Fruit fly (Drosophila melanogaster): ENCODE results near the gene CG15147.

CG15147 gene

DNA sequence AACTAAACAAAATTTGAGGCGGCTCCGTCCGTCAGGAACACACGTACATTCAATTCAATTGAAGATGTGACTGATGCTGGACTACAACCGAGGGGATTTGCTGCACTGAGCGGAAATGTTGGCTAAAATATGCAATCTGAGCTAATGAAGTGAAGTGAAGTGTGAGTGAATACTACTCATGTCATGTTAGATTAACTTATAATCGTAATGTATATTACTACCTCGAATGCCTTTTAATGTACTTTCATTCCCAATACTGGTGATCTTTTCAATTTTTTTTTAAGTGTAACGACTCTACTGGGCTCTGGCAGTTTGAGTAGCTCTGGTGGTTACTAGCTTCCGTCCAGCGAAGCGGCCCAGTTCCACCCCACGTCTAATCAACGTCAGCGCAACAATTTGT lies 43.2 kb downstream of the CG15147 start (continued):
- TF ChIP-seq Dip2 (GFP tag; IDR thresholded peaks at IDR 0.05) (no peak), CG4820 (GFP tag; optimal IDR thresholded peaks at IDR 0.05) (peak; percentile 38), Lhr (GFP tag; optimal IDR thresholded peaks at IDR 0.05) (peak; percentile 22), CG12219 (GFP tag; optimal IDR thresholded peaks at IDR 0.05) (peak; percentile 59), CG12659 (GFP tag; optimal IDR thresholded peaks at IDR 0.05) (peak; percentile 12), row (GFP tag; IDR thresholded peaks at IDR 0.05) (peak; percentile 66), Camta (GFP tag; optimal IDR thresholded peaks at IDR 0.05) (peak; percentile 40), sim (GFP tag; IDR thresholded peaks at IDR 0.05) (no peak), CG11398 (GFP tag; optimal IDR thresholded peaks at IDR 0.05) (no peak), klu (GFP tag; IDR thresholded peaks at IDR 0.05) (no peak), CG1529 (GFP tag; optimal IDR thresholded peaks at IDR 0.05) (peak; percentile 49), scrt (GFP tag; optimal IDR thresholded peaks at IDR 0.05) (no peak), CG6813 (GFP tag; optimal IDR thresholded peaks at IDR 0.05) (no peak), ems (GFP tag; optimal IDR thresholded peaks at IDR 0.05) (peak; percentile 14), CG4854 (GFP tag; optimal IDR thresholded peaks at IDR 0.05) (no peak), schlank (tag; optimal IDR thresholded peaks at IDR 0.05) (no peak), CG1233 (GFP tag; optimal IDR thresholded peaks at IDR 0.05) (no peak), dpn (GFP tag; optimal IDR thresholded peaks at IDR 0.05) (peak in 1 of 2 experiments; percentile 52), gfzf (GFP tag; optimal IDR thresholded peaks at IDR 0.05) (no peak), Sox102F (GFP tag; optimal IDR thresholded peaks at IDR 0.05) (peak; percentile 54), Dll (GFP tag; IDR thresholded peaks at IDR 0.05; ENCODE audit: partially characterized antibody) (no peak), CG13424 (tag; optimal IDR thresholded peaks at IDR 0.05) (peak; percentile 52), crol (GFP tag; IDR thresholded peaks at IDR 0.05) (no peak), CG3407 (GFP tag; optimal IDR thresholded peaks at IDR 0.05) (peak; percentile 48), sr (GFP tag; IDR thresholded peaks at IDR 0.05) (no peak), crp (GFP tag; optimal IDR thresholded peaks at IDR 0.05) (no peak), sd (tag; optimal IDR thresholded peaks at IDR 0.05) (no peak), D19B (GFP tag; optimal IDR thresholded peaks at IDR 0.05) (no peak), ATbp (GFP tag; optimal IDR thresholded peaks at IDR 0.05) (peak; percentile 58), HmgD (GFP tag; optimal IDR thresholded peaks at IDR 0.05) (no peak), croc (GFP tag; conservative IDR thresholded peaks at IDR 0.05) (peak; percentile 22; the same call in 1 of the 3 replicates), Atf6 (GFP tag; IDR thresholded peaks at IDR 0.05) (no peak), CG30403 (GFP tag; optimal IDR thresholded peaks at IDR 0.05) (peak; percentile 37), chinmo (GFP tag; IDR thresholded peaks at IDR 0.05; ENCODE audit: partially characterized antibody) (no peak), slou (GFP tag; optimal IDR thresholded peaks at IDR 0.05) (no peak), sob (GFP tag; IDR thresholded peaks at IDR 0.05) (peak; percentile 18; the same call in 1 of the 2 replicates), CG1603 (tag; optimal IDR thresholded peaks at IDR 0.05) (peak; percentile 79), CoRest (tag; optimal IDR thresholded peaks at IDR 0.05) (peak; percentile 59), Scr (GFP tag; IDR thresholded peaks at IDR 0.05; ENCODE audit: partially characterized antibody) (no peak), Drgx (GFP tag; IDR thresholded peaks at IDR 0.05) (no peak), pan (optimal IDR thresholded peaks at IDR 0.05) (no peak), pan (GFP tag; optimal IDR thresholded peaks at IDR 0.05 in 1 of 2, IDR thresholded peaks at IDR 0.05 in 1 of 2) (no peak), ase (GFP tag; IDR thresholded peaks at IDR 0.05) (no peak), HHEX (GFP tag; optimal IDR thresholded peaks at IDR 0.05) (no peak), D (optimal IDR thresholded peaks at IDR 0.05) (no peak), D (GFP tag; optimal IDR thresholded peaks at IDR 0.05) (peak; percentile 56), Fer3 (tag; optimal IDR thresholded peaks at IDR 0.05) (no peak), Med (GFP tag) (peak; percentile 81), CG2120 (GFP tag; optimal IDR thresholded peaks at IDR 0.05) (peak; percentile 27), CG17568 (GFP tag; optimal IDR thresholded peaks at IDR 0.05) (no peak), Ets97D (GFP tag; optimal IDR thresholded peaks at IDR 0.05) (no peak)
